Fruit fly (Drosophila melanogaster) whole organism, prepupa: Measurements from ENCODE around the gene CG14853.
A peak's percentile ranks its signal among the peaks of the same experiment; 100 is the strongest.

ENCODE experiments used
- Blimp-1 ChIP-seq: fragments of 200-800 bp; sonication (Bioruptor generic); optimal IDR thresholded peaks from 3 replicates; lab custom pipeline; 2017; ENCODE audit warnings: missing biosample characterization, missing genetic modification characterization, mild to moderate bottlenecking, moderate library complexity, missing genetic modification reagents
- CG11294 ChIP-seq: fragments of 200-800 bp; sonication (Bioruptor generic); IDR thresholded peaks from 2 replicates; pipeline ENCODE4 v1.3.6; 2022; ENCODE audit warnings: missing biosample characterization, missing genetic modification characterization
- CG16779 ChIP-seq: fragments of 200-800 bp; sonication (Bioruptor generic); optimal IDR thresholded peaks from 3 replicates; lab custom pipeline; 2017; ENCODE audit warnings: missing biosample characterization, mild to moderate bottlenecking, missing genetic modification characterization
- CG34406 ChIP-seq: fragments of 200-800 bp; sonication (Bioruptor generic); optimal IDR thresholded peaks from 3 replicates; lab custom pipeline; 2016; ENCODE audit warnings: missing biosample characterization, missing genetic modification characterization
- CG4318 ChIP-seq: fragments of 200-800 bp; sonication (Bioruptor generic); optimal IDR thresholded peaks from 3 replicates; lab custom pipeline; 2017; ENCODE audit warnings: missing biosample characterization, mild to moderate bottlenecking, missing genetic modification characterization
- CG8632 ChIP-seq: fragments of 200-800 bp; sonication (Bioruptor generic); optimal IDR thresholded peaks from 3 replicates; lab custom pipeline; 2016; ENCODE audit warnings: missing biosample characterization, missing genetic modification characterization
- Smox ChIP-seq: fragments of 200-800 bp; sonication (Bioruptor generic); optimal IDR thresholded peaks from 3 replicates; lab custom pipeline; 2016; ENCODE audit warnings: missing biosample characterization, missing genetic modification characterization
- achi ChIP-seq: fragments of 200-800 bp; sonication (Bioruptor generic); optimal IDR thresholded peaks from 3 replicates; lab custom pipeline; 2016; ENCODE audit warnings: missing biosample characterization, missing genetic modification characterization
- topi ChIP-seq: fragments of 200-800 bp; sonication (Bioruptor generic); optimal IDR thresholded peaks from 3 replicates; lab custom pipeline; 2016; ENCODE audit warnings: missing biosample characterization, missing genetic modification characterization

DNA sequence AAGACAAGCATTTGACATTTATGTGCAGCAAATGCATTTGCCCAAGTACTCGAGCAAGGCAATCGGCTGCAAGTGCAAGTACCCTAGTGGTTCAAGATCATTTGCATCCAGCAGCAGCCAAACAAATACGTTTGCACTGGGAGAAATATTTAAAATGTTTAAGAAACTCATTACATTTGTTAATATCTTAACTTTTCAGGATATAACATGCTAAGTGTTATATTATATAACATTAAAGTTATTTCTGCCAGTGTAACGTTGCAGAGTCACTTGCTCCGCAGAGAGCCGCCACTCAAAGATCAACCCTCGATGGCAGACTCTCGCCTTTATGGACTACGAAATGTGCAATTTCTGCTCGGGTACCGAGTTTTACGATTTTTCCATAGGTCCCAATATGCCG, 20.0 kb upstream of the CG14853 start:
- TF ChIP-seq CG8632 (GFP tag; lab: Kevin White, UChicago) = no peak
- no peak for TF ChIP-seq CG4318 (GFP tag; lab: Kevin White, UChicago)
- no peak for TF ChIP-seq CG11294 (GFP tag; lab: Robert Waterston, UW)
- peak; percentile 1 for TF ChIP-seq achi (GFP tag; lab: Kevin White, UChicago)
- TF ChIP-seq Blimp-1 (GFP tag; lab: Kevin White, UChicago) = no peak
- TF ChIP-seq CG34406 (GFP tag; lab: Kevin White, UChicago) = no peak
- no peak for TF ChIP-seq Smox (GFP tag; lab: Kevin White, UChicago)
- TF ChIP-seq topi (GFP tag; lab: Kevin White, UChicago) = no peak
- no peak for TF ChIP-seq CG16779 (tag; lab: Kevin White, UChicago)
